Fruit fly (Drosophila melanogaster) whole organism, wandering third instar larva: ENCODE measurements around the gene Cyp318a1.
A peak's percentile ranks its signal among the peaks of the same experiment; 100 is the strongest.

Experiments
- Abd-B ChIP-seq: fragments of >200 bp; optimal IDR thresholded peaks from 2 replicates; lab custom pipeline; 2017; ENCODE audit warnings: missing biosample characterization, missing genetic modification characterization
- CG32264 ChIP-seq: fragments of 200-800 bp; sonication (Bioruptor generic); optimal IDR thresholded peaks from 2 replicates; lab custom pipeline; 2016; ENCODE audit warnings: missing biosample characterization, missing genetic modification characterization
- CG9705 ChIP-seq: fragments of 200-800 bp; sonication (Bioruptor generic); optimal IDR thresholded peaks from 2 replicates; lab custom pipeline; 2018; ENCODE audit warnings: missing biosample characterization, mild to moderate bottlenecking, missing genetic modification characterization
- CrebA ChIP-seq: fragments of 200-800 bp; sonication (Bioruptor generic); optimal IDR thresholded peaks from 2 replicates; lab custom pipeline; 2016; ENCODE audit warnings: missing biosample characterization, mild to moderate bottlenecking, missing genetic modification characterization, borderline replicate concordance
- Dfd ChIP-seq: fragments of >200 bp; optimal IDR thresholded peaks from 2 replicates; lab custom pipeline; 2017; ENCODE audit warnings: missing biosample characterization, missing genetic modification characterization
- GATAd ChIP-seq: sonication (Bioruptor generic); optimal IDR thresholded peaks from 2 replicates; lab custom pipeline; 2016; ENCODE audit warnings: missing biosample characterization, missing genetic modification characterization
- HLH106 ChIP-seq: fragments of 200-800 bp; optimal IDR thresholded peaks from 3 replicates; lab custom pipeline; 2019; ENCODE audit warnings: missing biosample characterization, mild to moderate bottlenecking, missing genetic modification characterization, moderate library complexity
- Hnf4 ChIP-seq: fragments of 200-800 bp; sonication (Bioruptor generic); optimal IDR thresholded peaks from 2 replicates; lab custom pipeline; 2016; ENCODE audit warnings: missing biosample characterization, mild to moderate bottlenecking, missing genetic modification characterization
- Hr78 ChIP-seq: fragments of >200 bp; optimal IDR thresholded peaks from 2 replicates; lab custom pipeline; 2017; ENCODE audit warnings: missing biosample characterization, missing genetic modification characterization
- Hr83 ChIP-seq: fragments of 200-300 bp; sonication (Bioruptor generic); optimal IDR thresholded peaks from 2 replicates; lab custom pipeline; 2016; ENCODE audit warnings: missing biosample characterization, mild to moderate bottlenecking, missing genetic modification characterization, moderate library complexity; ENCODE audit not compliant: poor library complexity, severe bottlenecking
- Mio ChIP-seq: sonication (Bioruptor generic); optimal IDR thresholded peaks from 2 replicates; lab custom pipeline; 2016; ENCODE audit warnings: missing biosample characterization, missing genetic modification characterization
- Myc ChIP-seq: fragments of >200 bp; optimal IDR thresholded peaks from 2 replicates; lab custom pipeline; 2017
- N ChIP-seq: fragments of >200 bp; optimal IDR thresholded peaks from 2 replicates; lab custom pipeline; 2018; ENCODE audit warnings: missing biosample characterization, missing external identifiers, missing genetic modification characterization
- OdsH ChIP-seq: fragments of 200-800 bp; sonication (Bioruptor generic); optimal IDR thresholded peaks from 2 replicates; lab custom pipeline; 2016; ENCODE audit warnings: missing biosample characterization, mild to moderate bottlenecking, missing genetic modification characterization
- Rel ChIP-seq, 2 experiments: fragments of 200-800 bp; sonication (Bioruptor generic) in 1 of 2; optimal IDR thresholded peaks; 2 replicates in 1 of 2; 3 replicates in 1 of 2; lab custom pipeline; 2016 to 2019; ENCODE audit warnings: mild to moderate bottlenecking in 2 of 2, missing biosample characterization in 2 of 2, missing genetic modification characterization in 2 of 2, moderate library complexity in 1 of 2
- Sp1 ChIP-seq: fragments of 200-800 bp; sonication (Bioruptor generic); optimal IDR thresholded peaks from 3 replicates; lab custom pipeline; 2019; ENCODE audit warnings: missing biosample characterization, mild to moderate bottlenecking, missing genetic modification characterization, moderate library complexity
- Vsx2 ChIP-seq: fragments of 200-300, 225-300 bp; sonication (Bioruptor generic); optimal IDR thresholded peaks from 2 replicates; lab custom pipeline; 2018; ENCODE audit warnings: missing biosample characterization, missing genetic modification characterization; ENCODE audit not compliant: partially characterized antibody
- br ChIP-seq: fragments of 200-800 bp; sonication (Bioruptor generic); optimal IDR thresholded peaks from 2 replicates; lab custom pipeline; 2016; ENCODE audit warnings: missing biosample characterization, missing genetic modification characterization
- brk ChIP-seq: fragments of 200-800 bp; sonication (Bioruptor generic); optimal IDR thresholded peaks from 2 replicates; lab custom pipeline; 2016; ENCODE audit warnings: missing biosample characterization, mild to moderate bottlenecking, missing genetic modification characterization
- ey ChIP-seq: fragments of 200-800 bp; sonication (Bioruptor generic); optimal IDR thresholded peaks from 2 replicates; lab custom pipeline; 2016; ENCODE audit warnings: missing biosample characterization, missing genetic modification characterization
- foxo ChIP-seq, 2 experiments: fragments of 200-800 bp; sonication (Bioruptor generic); optimal IDR thresholded peaks; 2 replicates in 1 of 2; 3 replicates in 1 of 2; lab custom pipeline; 2016 to 2017; ENCODE audit warnings: missing biosample characterization in 2 of 2, missing genetic modification characterization in 2 of 2
- jim ChIP-seq: fragments of 175-275, 200-325 bp; sonication (Bioruptor generic); optimal IDR thresholded peaks from 2 replicates; lab custom pipeline; 2016; ENCODE audit warnings: missing biosample characterization, mild to moderate bottlenecking, missing genetic modification characterization
- lola ChIP-seq: fragments of >200 bp; optimal IDR thresholded peaks from 2 replicates; lab custom pipeline; 2017; ENCODE audit warnings: missing biosample characterization, missing genetic modification characterization
- pan ChIP-seq: fragments of >200 bp; optimal IDR thresholded peaks from 2 replicates; lab custom pipeline; 2017
- psq ChIP-seq: fragments of 200-800 bp; sonication (Bioruptor generic); optimal IDR thresholded peaks from 3 replicates; lab custom pipeline; 2017; ENCODE audit warnings: missing biosample characterization, mild to moderate bottlenecking, missing genetic modification characterization, moderate library complexity
- sage ChIP-seq: fragments of 200-800 bp; sonication (Bioruptor generic); optimal IDR thresholded peaks from 2 replicates; lab custom pipeline; 2016; ENCODE audit warnings: missing biosample characterization, mild to moderate bottlenecking, missing genetic modification characterization
- sv ChIP-seq: fragments of 200-800 bp; sonication (Bioruptor generic); optimal IDR thresholded peaks from 3 replicates; lab custom pipeline; 2016; ENCODE audit warnings: missing biosample characterization, missing genetic modification characterization
- tai ChIP-seq: sonication (Bioruptor generic); optimal IDR thresholded peaks from 2 replicates; lab custom pipeline; 2016; ENCODE audit warnings: missing biosample characterization, missing genetic modification characterization
- usp ChIP-seq: fragments of >200 bp; optimal IDR thresholded peaks from 2 replicates; lab custom pipeline; 2017; ENCODE audit warnings: missing biosample characterization, missing genetic modification characterization
- woc ChIP-seq: sonication (Bioruptor generic); optimal IDR thresholded peaks from 2 replicates; lab custom pipeline; 2016; ENCODE audit warnings: missing biosample characterization, mild to moderate bottlenecking, missing genetic modification characterization

Cyp318a1 gene

DNA sequence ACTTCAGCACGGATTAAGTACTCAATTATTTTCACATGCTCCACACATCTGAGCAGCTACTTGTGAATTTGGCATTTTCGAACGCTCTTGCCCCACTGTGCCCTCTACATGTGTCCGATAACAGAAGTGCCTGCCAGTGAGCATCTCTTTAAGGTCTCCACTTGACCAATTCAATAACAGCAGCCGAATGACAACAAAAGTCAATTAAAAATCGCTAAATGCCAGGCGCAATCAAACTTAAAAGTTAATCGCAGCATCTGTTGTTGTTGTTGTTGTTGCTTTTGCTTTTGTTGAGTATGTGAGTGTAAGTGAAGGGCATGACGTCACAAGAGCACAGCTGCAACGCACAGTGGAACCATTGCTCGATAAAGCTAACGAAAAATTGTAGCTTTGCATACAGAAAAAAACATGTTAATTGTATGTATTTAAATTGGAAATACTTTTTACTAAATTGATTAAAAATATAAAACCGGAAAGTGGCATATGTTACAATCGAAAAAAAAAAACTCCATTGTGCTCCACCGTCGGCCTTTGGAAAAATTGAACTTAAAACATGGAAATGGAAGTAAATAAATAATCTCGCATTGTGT, 17.5 kb upstream of the Cyp318a1 start (continued):
- no peak for TF ChIP-seq CG9705 (GFP tag; lab: Kevin White, UChicago)

DNA sequence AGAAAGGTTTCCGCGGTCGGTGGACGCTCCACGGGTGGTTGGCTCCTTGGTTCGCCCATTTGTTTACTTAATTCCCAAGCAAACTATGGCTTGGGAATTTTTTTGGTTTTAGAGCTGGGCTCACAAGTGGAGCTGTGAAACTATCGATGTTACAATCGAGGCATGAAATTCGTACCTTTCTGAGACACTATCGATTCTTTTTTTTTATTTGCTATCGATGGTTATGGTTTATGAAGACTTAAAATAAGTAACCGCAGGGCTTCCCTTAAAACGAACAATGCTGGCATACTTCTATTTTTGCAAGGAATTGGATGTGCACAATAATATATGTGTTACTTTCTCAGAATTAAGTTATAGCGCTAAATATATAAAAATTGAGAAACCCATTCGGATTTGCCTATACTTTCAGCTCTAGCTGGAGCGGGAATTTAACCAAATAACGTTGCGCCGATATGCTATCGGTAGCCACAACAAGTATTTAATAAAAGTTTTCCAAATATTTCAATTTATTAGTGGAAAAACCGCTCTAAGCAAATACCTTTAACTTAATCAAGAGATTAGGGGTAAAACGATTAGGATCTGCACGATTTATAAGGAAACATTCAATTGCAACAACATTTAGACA, 14.5 kb upstream of the Cyp318a1 start, which contains the start of gene Chrac-16:
Chrac-16 (minus strand) TSS at position 147 of the 625 bp plus-strand sequence.
- TF ChIP-seq sv (GFP tag; lab: Kevin White, UChicago), result no peak
- no peak for TF ChIP-seq lola (GFP tag; lab: Kevin White, UChicago)
- TF ChIP-seq Sp1 (GFP tag; lab: Kevin White, UChicago), result no peak
- peak; percentile 30 for TF ChIP-seq woc (GFP tag; lab: Kevin White, UChicago)
- TF ChIP-seq HLH106 (tag; lab: Kevin White, UChicago), result peak; percentile 2
- TF ChIP-seq brk (GFP tag; lab: Kevin White, UChicago), result no peak
- TF ChIP-seq Rel (GFP tag; optimal IDR thresholded peaks at IDR 0.05; lab: Kevin White, UChicago), result no peak
- TF ChIP-seq Rel (tag; optimal IDR thresholded peaks at IDR 0.05; lab: Kevin White, UChicago), result peak; percentile 32
- no peak for TF ChIP-seq Dfd
- TF ChIP-seq ey, result no peak

DNA sequence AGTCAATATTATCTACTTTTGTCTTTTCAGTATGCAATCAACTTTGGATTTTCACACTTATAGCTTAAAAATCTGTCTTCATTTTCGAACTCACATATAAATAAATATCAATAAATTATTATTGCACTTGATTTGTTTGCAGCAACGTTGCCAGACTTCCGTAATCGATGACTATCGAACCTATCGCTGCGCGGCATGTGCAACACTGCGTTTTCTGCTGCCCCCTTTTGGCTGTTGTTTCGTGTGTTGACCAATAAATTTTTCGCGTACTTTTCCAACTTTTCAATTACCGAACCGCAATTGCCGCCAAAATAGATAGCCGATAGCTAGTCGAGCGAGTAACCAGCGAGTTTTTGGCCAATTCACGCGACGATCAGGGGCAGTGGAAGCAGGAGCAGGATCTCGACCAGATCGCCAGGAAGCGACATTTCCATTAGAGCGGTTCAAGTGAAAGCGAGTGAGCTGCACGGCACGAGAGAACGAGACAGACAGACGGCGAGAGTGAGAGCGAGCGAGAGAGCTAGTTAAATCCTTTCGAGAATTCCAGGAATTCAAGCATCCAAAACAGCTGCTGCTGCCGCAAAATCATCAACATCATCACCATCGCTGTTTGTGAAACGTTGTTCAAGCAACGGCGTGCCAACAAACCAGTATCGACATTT, 13.9 kb upstream of the Cyp318a1 start, which contains the start of gene Lsm12a:
Lsm12a (plus strand) TSS at position 201 of the 662 bp plus-strand sequence.
- TF ChIP-seq br, result no peak
- TF ChIP-seq brk (GFP tag; lab: Kevin White, UChicago), result no peak
- TF ChIP-seq Rel (GFP tag; optimal IDR thresholded peaks at IDR 0.05; lab: Kevin White, UChicago), result no peak
- TF ChIP-seq Rel (tag; optimal IDR thresholded peaks at IDR 0.05; lab: Kevin White, UChicago), result peak; percentile 38
- peak; percentile 87 for TF ChIP-seq psq
- TF ChIP-seq, all 38 proteins: peak for 2

DNA sequence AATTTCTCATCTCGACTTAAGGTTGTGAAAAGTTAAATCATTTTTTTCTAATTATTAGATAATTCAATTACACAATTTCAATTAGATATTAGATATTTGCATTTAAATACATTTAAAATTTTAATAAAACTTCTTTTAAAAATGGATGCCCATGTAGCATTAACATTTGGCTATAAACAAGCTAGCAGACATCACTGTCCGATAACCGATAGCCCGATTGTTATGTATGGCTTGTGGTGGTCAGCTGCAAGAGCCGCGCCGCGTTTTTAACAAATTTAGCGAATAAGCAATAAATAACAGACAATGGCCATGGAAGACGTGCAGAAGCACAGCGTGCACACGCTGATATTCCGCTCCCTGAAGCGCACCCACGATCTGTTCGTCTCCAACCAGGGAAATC, 11.6 kb upstream of the Cyp318a1 start, which contains the start of gene Tango4:
Tango4 (plus strand) TSS at position 212 of the 400 bp plus-strand sequence.
- TF ChIP-seq woc (GFP tag; lab: Kevin White, UChicago), result peak; percentile 31
- no peak for TF ChIP-seq psq
- TF ChIP-seq Myc (lab: Kevin White, UChicago), result peak; percentile 62
- no peak for TF ChIP-seq brk (GFP tag; lab: Kevin White, UChicago)
- TF ChIP-seq foxo (GFP tag; optimal IDR thresholded peaks at IDR 0.05; lab: Kevin White, UChicago), result no peak
- TF ChIP-seq N (GFP tag; lab: Kevin White, UChicago), result no peak
- TF ChIP-seq GATAd, result no peak
- no peak for TF ChIP-seq OdsH
- TF ChIP-seq Dfd, result no peak
- no peak for TF ChIP-seq Abd-B (GFP tag; lab: Kevin White, UChicago)
- no peak for TF ChIP-seq tai (GFP tag; lab: Kevin White, UChicago)
- TF ChIP-seq Hnf4 (GFP tag; lab: Kevin White, UChicago), result no peak
- no peak for TF ChIP-seq pan (lab: Kevin White, UChicago)

DNA sequence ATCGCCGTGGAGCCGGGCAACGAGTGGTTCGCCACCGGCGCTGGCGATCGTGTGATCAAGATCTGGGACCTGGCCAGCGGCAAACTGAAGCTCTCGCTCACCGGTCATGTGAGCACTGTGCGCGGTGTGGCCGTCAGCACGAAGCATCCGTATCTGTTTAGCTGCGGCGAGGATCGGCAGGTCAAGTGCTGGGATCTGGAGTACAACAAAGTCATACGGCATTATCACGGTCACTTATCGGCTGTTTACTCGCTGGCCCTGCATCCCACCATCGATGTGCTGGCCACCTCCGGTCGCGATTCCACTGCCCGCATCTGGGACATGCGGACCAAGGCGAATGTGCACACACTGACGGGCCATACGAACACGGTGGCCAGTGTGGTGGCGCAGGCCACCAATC, 10.7 kb upstream of the Cyp318a1 start:
- TF ChIP-seq psq, result no peak
- TF ChIP-seq usp, result no peak
- TF ChIP-seq, all 38 proteins: peak for 0

DNA sequence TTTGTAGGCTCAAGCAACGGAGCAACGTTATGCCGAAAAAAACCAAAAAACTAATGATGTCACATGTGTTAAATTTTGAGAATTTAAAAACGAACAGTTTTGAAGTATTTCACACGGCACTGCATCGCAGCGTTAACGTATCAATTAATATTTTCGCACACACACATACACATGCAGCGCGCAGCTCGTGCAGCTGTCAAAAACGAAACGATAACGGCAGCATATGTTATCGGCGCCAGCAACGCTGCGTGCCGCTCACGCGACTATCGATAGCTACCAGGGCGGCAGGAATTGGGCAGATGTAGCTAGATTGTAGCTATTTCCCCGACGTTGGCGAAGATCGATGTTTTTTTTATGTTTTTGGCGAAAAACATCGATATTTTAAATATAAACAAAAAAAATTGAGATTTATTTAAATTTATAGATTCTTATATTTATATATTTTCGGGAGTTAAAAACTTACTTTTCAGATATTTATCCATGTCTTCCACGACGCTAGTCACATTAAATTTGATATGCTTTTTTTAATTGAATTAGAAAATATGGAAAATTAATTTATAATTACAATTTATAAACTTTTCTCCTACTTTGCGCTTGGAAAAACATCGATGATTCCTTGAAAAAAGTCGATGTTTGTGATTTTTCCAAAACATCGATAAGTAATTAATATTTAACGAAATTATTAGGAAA, 3.5 kb upstream of the Cyp318a1 start, which contains the start of gene Usp7:
Usp7 (minus strand) TSS at position 208 of the 690 bp plus-strand sequence.
- no peak for TF ChIP-seq Vsx2 (GFP tag; lab: Kevin White, UChicago)
- no peak for TF ChIP-seq sage (GFP tag; lab: Kevin White, UChicago)
- no peak for TF ChIP-seq Abd-B (GFP tag; lab: Kevin White, UChicago)
- no peak for TF ChIP-seq Mio (GFP tag; lab: Kevin White, UChicago)
- TF ChIP-seq Hr83 (GFP tag; lab: Kevin White, UChicago), result no peak
- TF ChIP-seq Hnf4 (GFP tag; lab: Kevin White, UChicago), result no peak
- no peak for TF ChIP-seq tai (GFP tag; lab: Kevin White, UChicago)
- no peak for TF ChIP-seq Hr78
- no peak for TF ChIP-seq Dfd
- no peak for TF ChIP-seq CG32264
- TF ChIP-seq foxo (GFP tag; optimal IDR thresholded peaks at IDR 0.05; lab: Kevin White, UChicago), result no peak
- TF ChIP-seq sv (GFP tag; lab: Kevin White, UChicago), result no peak
- no peak for TF ChIP-seq CrebA
- no peak for TF ChIP-seq pan (lab: Kevin White, UChicago)
- peak; percentile 64 for TF ChIP-seq Myc (lab: Kevin White, UChicago)
- TF ChIP-seq Sp1 (GFP tag; lab: Kevin White, UChicago), result peak; percentile 4
- no peak for TF ChIP-seq lola (GFP tag; lab: Kevin White, UChicago)
- no peak for TF ChIP-seq jim (GFP tag; lab: Kevin White, UChicago)
- TF ChIP-seq N (GFP tag; lab: Kevin White, UChicago), result no peak
- TF ChIP-seq woc (GFP tag; lab: Kevin White, UChicago), result peak; percentile 49
- no peak for TF ChIP-seq GATAd
- no peak for TF ChIP-seq psq
- no peak for TF ChIP-seq Rel (GFP tag; optimal IDR thresholded peaks at IDR 0.05; lab: Kevin White, UChicago)
- peak; percentile 36 for TF ChIP-seq Rel (tag; optimal IDR thresholded peaks at IDR 0.05; lab: Kevin White, UChicago)
